Worm (Caenorhabditis elegans) whole organism, L3 larva: ENCODE results near the gene T26C5.4.

ENCODE experiments used
- R02D3.7 ChIP-seq: fragments of 150-350 bp; optimal IDR thresholded peaks from 2 replicates; lab custom pipeline; 2014; ENCODE audit warnings: missing biosample characterization, missing genetic modification characterization
- ZK546.5 ChIP-seq: sonication (generic microtip); optimal IDR thresholded peaks from 2 replicates; lab custom pipeline; 2017; ENCODE audit warnings: missing biosample characterization, missing genetic modification characterization
- ama-1 ChIP-seq: fragments of 150-350 bp; optimal IDR thresholded peaks from 2 replicates; lab custom pipeline; 2018
- ceh-16 ChIP-seq: sonication (generic microtip); optimal IDR thresholded peaks from 2 replicates; lab custom pipeline; 2017; ENCODE audit warnings: missing biosample characterization, missing genetic modification characterization
- ceh-28 ChIP-seq: fragments of 150-350 bp; optimal IDR thresholded peaks from 2 replicates; lab custom pipeline; 2014; ENCODE audit warnings: missing biosample characterization, missing genetic modification reagents, missing genetic modification characterization
- ceh-82 ChIP-seq: fragments of 150-350 bp; optimal IDR thresholded peaks from 2 replicates; lab custom pipeline; 2014; ENCODE audit warnings: missing biosample characterization, missing genetic modification characterization
- ceh-9 ChIP-seq: sonication (generic microtip); optimal IDR thresholded peaks from 2 replicates; lab custom pipeline; 2018; ENCODE audit warnings: missing biosample characterization, missing genetic modification characterization
- daf-12 ChIP-seq: fragments of 150-350 bp; optimal IDR thresholded peaks from 2 replicates; lab custom pipeline; 2014; ENCODE audit warnings: missing biosample characterization, missing genetic modification reagents, missing genetic modification characterization
- egl-27 ChIP-seq: sonication (generic microtip); optimal IDR thresholded peaks from 4 replicates; lab custom pipeline; 2017; ENCODE audit warnings: missing biosample characterization, missing genetic modification reagents, missing genetic modification characterization
- elt-2 ChIP-seq: sonication (generic microtip); optimal IDR thresholded peaks from 2 replicates; lab custom pipeline; 2016; ENCODE audit warnings: missing genetic modification reagents, mild to moderate bottlenecking, missing genetic modification characterization, missing compliant biosample characterization
- elt-3 ChIP-seq, 3 experiments: fragments of 150-350 bp in 1 of 3; sonication (generic microtip) in 2 of 3; optimal IDR thresholded peaks; 2 replicates in 2 of 3; 4 replicates in 1 of 3; lab custom pipeline; 2014 to 2017; ENCODE audit warnings: missing biosample characterization in 3 of 3, missing genetic modification characterization in 3 of 3
- fkh-10 ChIP-seq: sonication (generic microtip); optimal IDR thresholded peaks from 2 replicates; lab custom pipeline; 2017; ENCODE audit warnings: missing biosample characterization, missing genetic modification reagents, missing genetic modification characterization
- fkh-2 ChIP-seq: fragments of 150-350 bp; optimal IDR thresholded peaks from 2 replicates; lab custom pipeline; 2014; ENCODE audit warnings: missing biosample characterization, missing genetic modification reagents, missing genetic modification characterization
- fos-1 ChIP-seq: fragments of 150-350 bp; optimal IDR thresholded peaks from 2 replicates; lab custom pipeline; 2014; ENCODE audit warnings: missing biosample characterization, missing genetic modification characterization
- hmg-11 ChIP-seq: sonication (generic microtip); optimal IDR thresholded peaks from 2 replicates; lab custom pipeline; 2016; ENCODE audit warnings: missing genetic modification characterization, missing compliant biosample characterization
- jun-1 ChIP-seq: fragments of 150-350 bp; optimal IDR thresholded peaks from 2 replicates; lab custom pipeline; 2014; ENCODE audit warnings: missing biosample characterization, missing genetic modification reagents, missing genetic modification characterization
- lin-15B ChIP-seq: fragments of 150-350 bp; optimal IDR thresholded peaks from 2 replicates; lab custom pipeline; 2014; ENCODE audit warnings: missing biosample characterization, missing genetic modification characterization
- lin-39 ChIP-seq: fragments of 150-350 bp; optimal IDR thresholded peaks from 2 replicates; lab custom pipeline; 2018; ENCODE audit warnings: missing biosample characterization, missing genetic modification reagents, missing genetic modification characterization
- lsy-12 ChIP-seq: sonication (generic microtip); optimal IDR thresholded peaks from 2 replicates; lab custom pipeline; 2016; ENCODE audit warnings: mild to moderate bottlenecking, missing genetic modification characterization, missing compliant biosample characterization
- mdl-1 ChIP-seq: fragments of 150-350 bp; optimal IDR thresholded peaks from 2 replicates; lab custom pipeline; 2014; ENCODE audit warnings: missing biosample characterization, missing genetic modification characterization
- nhr-11 ChIP-seq: fragments of 150-350 bp; optimal IDR thresholded peaks from 2 replicates; lab custom pipeline; 2014; ENCODE audit warnings: missing biosample characterization, missing genetic modification characterization
- nhr-23 ChIP-seq: fragments of 150-350 bp; optimal IDR thresholded peaks from 2 replicates; lab custom pipeline; 2014; ENCODE audit warnings: missing biosample characterization, missing genetic modification reagents, missing genetic modification characterization
- nhr-237 ChIP-seq: fragments of 150-350 bp; optimal IDR thresholded peaks from 2 replicates; lab custom pipeline; 2014; ENCODE audit warnings: missing biosample characterization, missing genetic modification characterization
- nhr-25 ChIP-seq: sonication (generic microtip); optimal IDR thresholded peaks from 2 replicates; lab custom pipeline; 2017; ENCODE audit warnings: missing biosample characterization, missing genetic modification characterization
- nhr-28 ChIP-seq: fragments of 150-350 bp; optimal IDR thresholded peaks from 2 replicates; lab custom pipeline; 2014; ENCODE audit warnings: missing biosample characterization, missing genetic modification characterization
- nhr-43 ChIP-seq: sonication (generic microtip); optimal IDR thresholded peaks from 2 replicates; lab custom pipeline; 2016; ENCODE audit warnings: mild to moderate bottlenecking, missing genetic modification characterization, missing compliant biosample characterization; ENCODE audit not compliant: poor library complexity, severe bottlenecking
- nhr-76 ChIP-seq: fragments of 150-350 bp; sonication (generic microtip); optimal IDR thresholded peaks from 5 replicates; lab custom pipeline; 2014; ENCODE audit warnings: missing biosample characterization, missing genetic modification characterization
- nhr-77 ChIP-seq: fragments of 150-350 bp; optimal IDR thresholded peaks from 2 replicates; lab custom pipeline; 2014; ENCODE audit warnings: missing biosample characterization, missing genetic modification characterization
- pha-4 ChIP-seq: fragments of 150-350 bp; optimal IDR thresholded peaks from 2 replicates; lab custom pipeline; 2014; ENCODE audit warnings: missing biosample characterization, missing genetic modification reagents, missing genetic modification characterization
- pqm-1 ChIP-seq: fragments of 150-350 bp; optimal IDR thresholded peaks from 2 replicates; lab custom pipeline; 2017; ENCODE audit warnings: missing biosample characterization, missing genetic modification characterization, inconsistent platforms
- skn-1 ChIP-seq: fragments of 150-350 bp; optimal IDR thresholded peaks from 2 replicates; lab custom pipeline; 2014; ENCODE audit warnings: missing biosample characterization, missing genetic modification characterization
- snpc-4 ChIP-seq: fragments of 150-350 bp; optimal IDR thresholded peaks from 2 replicates; lab custom pipeline; 2014; ENCODE audit warnings: missing biosample characterization, missing genetic modification characterization
- tbx-2 ChIP-seq: sonication (generic microtip); optimal IDR thresholded peaks from 2 replicates; lab custom pipeline; 2016; ENCODE audit warnings: mild to moderate bottlenecking, missing genetic modification characterization, missing compliant biosample characterization
- unc-39 ChIP-seq: sonication (generic microtip); optimal IDR thresholded peaks from 4 replicates; lab custom pipeline; 2017; ENCODE audit warnings: missing biosample characterization, missing genetic modification characterization
- unc-62 ChIP-seq: fragments of 150-350 bp; sonication (generic microtip); optimal IDR thresholded peaks from 4 replicates; lab custom pipeline; 2014; ENCODE audit warnings: missing biosample characterization, missing genetic modification reagents, missing genetic modification characterization
- zag-1 ChIP-seq: fragments of 150-350 bp; optimal IDR thresholded peaks from 2 replicates; lab custom pipeline; 2014; ENCODE audit warnings: missing biosample characterization, missing genetic modification characterization
- ztf-11 ChIP-seq: fragments of 150-350 bp; optimal IDR thresholded peaks from 2 replicates; lab custom pipeline; 2014; ENCODE audit warnings: missing biosample characterization, missing genetic modification characterization
- ztf-4 ChIP-seq: fragments of 150-350 bp; optimal IDR thresholded peaks from 2 replicates; lab custom pipeline; 2014; ENCODE audit warnings: missing biosample characterization, missing genetic modification characterization

The T26C5.4 gene

ce11 chrII:9280846-9281245 is 30.5 kb upstream of the T26C5.4 start:
- no peak for TF ChIP-seq lin-39
- TF ChIP-seq ZK546.5 (tag; lab: Kevin White, UChicago), result no peak
- TF ChIP-seq nhr-25, result no peak
- no peak for TF ChIP-seq skn-1 (tag; lab: Kevin White, UChicago)
- no peak for TF ChIP-seq nhr-77 (tag; lab: Kevin White, UChicago)
- no peak for TF ChIP-seq ceh-9 (tag; lab: Kevin White, UChicago)
- no peak for TF ChIP-seq zag-1
- TF ChIP-seq pha-4 (tag; lab: Kevin White, UChicago), result peak; percentile 93
- TF ChIP-seq ama-1, result peak; percentile 41
- no peak for TF ChIP-seq mdl-1 (tag; lab: Kevin White, UChicago)
- TF ChIP-seq ztf-4 (tag; lab: Kevin White, UChicago), result no peak
- TF ChIP-seq, all 47 proteins: peak for 2

ce11 chrII:9280048-9280772 is 29.9 kb upstream of the T26C5.4 start, which contains the start of gene gldi-3:
TSS of gene gldi-3 (minus strand) at chrII:9280098.
- TF ChIP-seq ztf-4 (tag; lab: Kevin White, UChicago) (no peak), ceh-16 (no peak), egl-27 (no peak), pqm-1 (peak; percentile 7), elt-2 (tag; lab: Kevin White, UChicago) (peak; percentile 61), elt-3 (tag; optimal IDR thresholded peaks at IDR 0.05; lab: Kevin White, UChicago) (no peak), ceh-9 (tag; lab: Kevin White, UChicago) (no peak), fkh-2 (tag; lab: Kevin White, UChicago) (no peak)

- TF ChIP-seq ama-1, result no peak
- no peak for TF ChIP-seq hmg-11
- TF ChIP-seq nhr-43 (tag; lab: Kevin White, UChicago), result no peak
- TF ChIP-seq skn-1 (tag; lab: Kevin White, UChicago), result no peak
- no peak for TF ChIP-seq daf-12 (tag; lab: Kevin White, UChicago)
- TF ChIP-seq nhr-76 (tag; lab: Kevin White, UChicago), result no peak
- no peak for TF ChIP-seq nhr-28 (tag; lab: Kevin White, UChicago)
Observed at ce11 chrII:9279016-9279415, 28.7 kb upstream of the T26C5.4 start.

ce11 chrII:9277153-9277552 is 26.8 kb upstream of the T26C5.4 start:
- TF ChIP-seq ztf-11 (tag; lab: Kevin White, UChicago) (no peak), snpc-4 (no peak), nhr-25 (peak; percentile 7), ZK546.5 (tag; lab: Kevin White, UChicago) (no peak), jun-1 (no peak), lin-39 (no peak), daf-12 (tag; lab: Kevin White, UChicago) (no peak)

ce11 chrII:9275173-9275572 is 24.9 kb upstream of the T26C5.4 start:
- peak; percentile 59 for TF ChIP-seq ama-1
- TF ChIP-seq fos-1 (tag; lab: Kevin White, UChicago), result no peak
- no peak for TF ChIP-seq fkh-10 (GFP tag; lab: Kevin White, UChicago)
- TF ChIP-seq lin-15B, result no peak
- no peak for TF ChIP-seq ZK546.5 (tag; lab: Kevin White, UChicago)
- TF ChIP-seq hmg-11, result no peak
- no peak for TF ChIP-seq ceh-82 (tag; lab: Kevin White, UChicago)
- TF ChIP-seq, all 47 proteins: peak for 1

- peak; percentile 8 for TF ChIP-seq ceh-28 (tag; lab: Kevin White, UChicago)
- TF ChIP-seq fkh-2 (tag; lab: Kevin White, UChicago), result no peak
Observed at ce11 chrII:9274734-9275133, 24.4 kb upstream of the T26C5.4 start.

ce11 chrII:9273984-9274383 is 23.7 kb upstream of the T26C5.4 start:
- TF ChIP-seq nhr-28 (tag; lab: Kevin White, UChicago), result no peak
- TF ChIP-seq skn-1 (tag; lab: Kevin White, UChicago), result peak; percentile 40
- peak; percentile 40 for TF ChIP-seq lin-15B
- peak; percentile 39 for TF ChIP-seq R02D3.7
- peak; percentile 76 for TF ChIP-seq lin-39
- no peak for TF ChIP-seq daf-12 (tag; lab: Kevin White, UChicago)
- no peak for TF ChIP-seq fkh-2 (tag; lab: Kevin White, UChicago)
- TF ChIP-seq elt-3 (tag; optimal IDR thresholded peaks at IDR 0.05; lab: Kevin White, UChicago), result no peak
- TF ChIP-seq ztf-11 (tag; lab: Kevin White, UChicago), result no peak
- TF ChIP-seq nhr-237, result no peak
- peak; percentile 21 for TF ChIP-seq pqm-1
- peak; percentile 49 for TF ChIP-seq snpc-4
- peak; percentile 84 for TF ChIP-seq unc-62 (GFP tag; lab: Kevin White, UChicago)
- peak; percentile 31 for TF ChIP-seq fkh-10 (GFP tag; lab: Kevin White, UChicago)
- peak; percentile 78 for TF ChIP-seq elt-2 (tag; lab: Kevin White, UChicago)
- peak; percentile 85 for TF ChIP-seq nhr-23 (tag; lab: Kevin White, UChicago)
- TF ChIP-seq nhr-11, result peak; percentile 83
- TF ChIP-seq egl-27, result peak; percentile 40
- peak; percentile 39 for TF ChIP-seq tbx-2 (tag; lab: Kevin White, UChicago)
- TF ChIP-seq mdl-1 (tag; lab: Kevin White, UChicago), result peak; percentile 67
- peak; percentile 57 for TF ChIP-seq lsy-12 (tag; lab: Kevin White, UChicago)
- TF ChIP-seq fos-1 (tag; lab: Kevin White, UChicago), result no peak
- TF ChIP-seq nhr-25, result peak; percentile 78
- TF ChIP-seq unc-39, result no peak
